Fruit fly (Drosophila melanogaster) whole organism, adult: ENCODE measurements around the gene CG7366.
A peak's percentile ranks its signal among the peaks of the same experiment; 100 is the strongest.

Experiments used
- CG11617 ChIP-seq: fragments of 200-800 bp; sonication (Bioruptor generic); optimal IDR thresholded peaks from 2 replicates; lab custom pipeline; 2017; ENCODE audit warnings: mild to moderate bottlenecking, missing biosample characterization, missing genetic modification reagents, missing genetic modification characterization
- CG12768 ChIP-seq: fragments of 200-800 bp; sonication (Bioruptor generic); optimal IDR thresholded peaks from 2 replicates; lab custom pipeline; 2017; ENCODE audit warnings: missing biosample characterization, missing genetic modification characterization, mild to moderate bottlenecking, moderate library complexity, missing genetic modification reagents
- CG14711 ChIP-seq: fragments of 200-800 bp; sonication (Bioruptor generic); optimal IDR thresholded peaks from 2 replicates; lab custom pipeline; 2018; ENCODE audit warnings: missing biosample characterization, mild to moderate bottlenecking, missing genetic modification characterization, moderate library complexity
- CG1620 ChIP-seq: fragments of 200-800 bp; sonication (Bioruptor generic); optimal IDR thresholded peaks from 2 replicates; lab custom pipeline; 2016; ENCODE audit warnings: missing biosample characterization, missing genetic modification characterization
- CG33017 ChIP-seq: fragments of 200-800 bp; sonication (Bioruptor generic); optimal IDR thresholded peaks from 2 replicates; lab custom pipeline; 2018; ENCODE audit warnings: missing biosample characterization, mild to moderate bottlenecking, missing genetic modification characterization, moderate library complexity
- CG5204 ChIP-seq: fragments of 200-800 bp; sonication (Bioruptor generic); optimal IDR thresholded peaks from 2 replicates; lab custom pipeline; 2016; ENCODE audit warnings: missing biosample characterization, missing genetic modification characterization
- CG7045 ChIP-seq: fragments of 200-800 bp; sonication (Bioruptor generic); optimal IDR thresholded peaks from 2 replicates; lab custom pipeline; 2017; ENCODE audit warnings: missing biosample characterization, mild to moderate bottlenecking, missing genetic modification characterization
- CG7101 ChIP-seq: fragments of 200-800 bp; sonication (Bioruptor generic); optimal IDR thresholded peaks from 2 replicates; lab custom pipeline; 2018; ENCODE audit warnings: missing biosample characterization, mild to moderate bottlenecking, missing genetic modification characterization, moderate library complexity
- Clk ChIP-seq: fragments of 200-800 bp; sonication (Bioruptor generic); optimal IDR thresholded peaks from 2 replicates; lab custom pipeline; 2017; ENCODE audit warnings: missing biosample characterization, missing genetic modification characterization
- Crg-1 ChIP-seq: fragments of 200-800 bp; sonication (Bioruptor generic); optimal IDR thresholded peaks from 2 replicates; lab custom pipeline; 2016; ENCODE audit warnings: missing biosample characterization, missing genetic modification characterization
- Hr96 ChIP-seq: fragments of 200-800 bp; sonication (Bioruptor generic); optimal IDR thresholded peaks from 2 replicates; lab custom pipeline; 2016; ENCODE audit warnings: missing biosample characterization, missing genetic modification characterization
- Mnt ChIP-seq: fragments of 200-800 bp; sonication (Bioruptor generic); optimal IDR thresholded peaks from 2 replicates; lab custom pipeline; 2016; ENCODE audit warnings: missing biosample characterization, mild to moderate bottlenecking, missing genetic modification characterization
- bab1 ChIP-seq: fragments of 200-800 bp; sonication (Bioruptor generic); optimal IDR thresholded peaks from 3 replicates; lab custom pipeline; 2019; ENCODE audit warnings: missing biosample characterization, mild to moderate bottlenecking, missing genetic modification characterization, moderate library complexity
- cic ChIP-seq: fragments of 200-800 bp; sonication (Bioruptor generic); optimal IDR thresholded peaks from 2 replicates; lab custom pipeline; 2017; ENCODE audit warnings: missing biosample characterization, mild to moderate bottlenecking, missing genetic modification characterization, moderate library complexity
- cnc ChIP-seq, 2 experiments: fragments of >200 bp; optimal IDR thresholded peaks; 2 replicates each; lab custom pipeline; 2017
- kay ChIP-seq: fragments of 200-800 bp; sonication (Bioruptor generic); peaks from one replicate; lab custom pipeline; 2016; ENCODE audit warnings: missing biosample characterization, missing genetic modification characterization, borderline replicate concordance
- ovo ChIP-seq: fragments of 200-800 bp; sonication (Bioruptor generic); optimal IDR thresholded peaks from 2 replicates; lab custom pipeline; 2016; ENCODE audit warnings: missing biosample characterization, missing genetic modification characterization
- pad ChIP-seq: fragments of 200-800 bp; sonication (Bioruptor generic); optimal IDR thresholded peaks from 3 replicates; lab custom pipeline; 2017; ENCODE audit warnings: missing biosample characterization, missing genetic modification characterization, mild to moderate bottlenecking, moderate library complexity, missing genetic modification reagents
- tj ChIP-seq: fragments of 200-800 bp; sonication (Bioruptor generic); optimal IDR thresholded peaks from 3 replicates; lab custom pipeline; 2017; ENCODE audit warnings: missing biosample characterization, mild to moderate bottlenecking, missing genetic modification characterization, moderate library complexity
- toe ChIP-seq: fragments of 200-800 bp; sonication (Bioruptor generic); optimal IDR thresholded peaks from 2 replicates; lab custom pipeline; 2016; ENCODE audit warnings: missing biosample characterization, missing genetic modification characterization

Gene CG7366

DNA sequence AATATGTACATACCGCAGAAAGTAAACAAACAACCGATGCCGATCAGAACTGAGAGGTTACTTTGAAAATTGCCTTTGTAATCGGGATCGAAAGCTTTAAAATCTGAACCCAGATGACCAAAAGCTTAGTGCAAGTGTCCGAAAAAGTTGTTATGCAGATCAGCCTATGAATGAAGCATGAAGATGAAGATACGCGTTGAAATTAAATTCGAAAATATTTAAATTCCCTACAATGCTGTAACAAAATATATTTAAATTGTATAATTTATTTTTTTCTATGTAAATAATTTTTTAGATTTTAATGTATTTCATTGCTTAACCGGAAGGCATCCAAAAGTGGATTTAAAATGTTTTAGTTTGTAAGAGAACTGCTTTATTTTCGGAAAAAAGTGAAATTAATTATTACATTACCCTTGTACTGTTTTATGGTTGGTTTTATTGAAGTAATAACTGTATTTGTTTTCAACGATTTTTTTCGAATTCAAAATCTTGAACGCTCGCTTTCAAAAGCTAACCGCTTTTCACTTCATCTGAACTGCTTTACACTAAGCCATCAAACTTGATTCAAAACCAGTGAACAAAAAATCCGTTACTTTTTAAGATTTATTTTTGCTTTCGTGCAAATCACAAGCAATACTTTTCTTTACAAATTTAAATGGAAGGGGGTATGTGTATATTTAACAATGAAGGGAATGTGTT is 42.3 kb downstream of the CG7366 start, which contains the start of gene CG43886:
Gene CG43886 (minus strand): TSS at position 51 of the 699 bp plus-strand sequence.
- TF ChIP-seq tj (GFP tag; lab: Kevin White, UChicago) (peak; percentile 39), cnc (optimal IDR thresholded peaks at IDR 0.05; lab: Kevin White, UChicago) (no peak)

DNA sequence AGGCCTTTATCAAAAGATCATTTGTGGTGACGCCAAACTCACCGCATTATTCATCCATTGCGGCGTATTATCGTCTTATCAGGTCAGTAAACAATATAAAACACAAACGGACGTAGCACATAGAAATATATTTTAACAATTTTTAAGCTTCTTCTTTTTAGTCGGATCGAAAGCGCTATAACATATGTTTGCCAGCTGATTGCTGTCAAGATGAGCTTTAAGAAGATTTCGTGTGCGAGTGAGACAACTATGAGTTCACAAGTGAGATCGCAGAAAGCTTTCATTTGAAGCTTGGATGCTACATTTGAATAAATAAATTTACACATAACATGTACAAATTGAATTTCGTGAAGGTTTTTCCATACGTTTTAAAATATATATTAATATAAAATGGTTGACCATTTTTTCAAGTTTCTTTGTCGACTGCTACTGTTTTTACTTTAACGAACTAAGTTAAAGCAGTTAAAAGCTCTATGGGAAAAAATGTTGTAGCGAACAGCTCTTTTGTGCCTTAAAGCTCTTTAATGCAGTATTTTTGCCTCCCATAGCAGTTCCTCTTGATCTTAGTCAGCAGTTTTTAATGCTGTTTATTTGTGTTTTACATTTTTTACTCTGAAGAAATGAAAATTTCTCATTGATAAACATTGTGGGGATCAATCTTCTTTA is 43.4 kb downstream of the CG7366 start, which contains the start of gene CG42445:
Gene CG42445 (minus strand): TSS at position 186 of the 666 bp plus-strand sequence.
- TF ChIP-seq Clk (no peak), kay (GFP tag; lab: Kevin White, UChicago) (peak; percentile 76), cnc (optimal IDR thresholded peaks at IDR 0.05; lab: Kevin White, UChicago) (no peak), toe (GFP tag; lab: Kevin White, UChicago) (no peak), tj (GFP tag; lab: Kevin White, UChicago) (peak; percentile 99), Crg-1 (GFP tag; lab: Kevin White, UChicago) (no peak), Hr96 (GFP tag; lab: Kevin White, UChicago) (no peak), CG7101 (tag; lab: Kevin White, UChicago) (no peak), CG11617 (GFP tag; lab: Kevin White, UChicago) (no peak), pad (no peak), bab1 (GFP tag; lab: Kevin White, UChicago) (peak; percentile 49), CG14711 (no peak), CG33017 (no peak), CG5204 (GFP tag; lab: Kevin White, UChicago) (no peak), Mnt (no peak)

DNA sequence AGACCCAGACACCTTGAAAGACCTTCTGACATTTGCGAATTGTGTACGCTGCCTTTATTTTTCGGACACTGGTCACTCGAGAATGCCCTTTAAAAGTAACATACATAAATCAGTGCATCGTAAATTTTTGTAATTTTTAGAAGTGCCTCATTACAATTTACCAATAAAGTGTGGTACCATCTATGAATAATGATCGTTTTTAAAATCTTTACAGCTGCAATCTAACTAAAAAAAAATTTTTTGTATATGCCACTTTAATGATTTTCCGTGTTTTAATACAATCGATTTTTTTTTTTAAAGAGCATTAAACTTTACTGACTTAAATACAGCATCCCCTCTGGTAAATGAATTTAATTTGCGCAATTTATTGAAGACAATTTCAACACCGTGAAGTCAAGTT is 45.1 kb downstream of the CG7366 start:
- TF ChIP-seq bab1 (GFP tag; lab: Kevin White, UChicago) (no peak), CG1620 (GFP tag; lab: Kevin White, UChicago) (no peak), cic (GFP tag; lab: Kevin White, UChicago) (no peak), ovo (GFP tag; lab: Kevin White, UChicago) (no peak), CG12768 (GFP tag; lab: Kevin White, UChicago) (no peak), CG11617 (GFP tag; lab: Kevin White, UChicago) (no peak), CG5204 (GFP tag; lab: Kevin White, UChicago) (no peak), Hr96 (GFP tag; lab: Kevin White, UChicago) (no peak), Crg-1 (GFP tag; lab: Kevin White, UChicago) (no peak), CG14711 (no peak), CG7101 (tag; lab: Kevin White, UChicago) (no peak), cnc (optimal IDR thresholded peaks at IDR 0.05; lab: Kevin White, UChicago) (no peak), tj (GFP tag; lab: Kevin White, UChicago) (no peak), CG33017 (no peak), CG7045 (GFP tag; lab: Kevin White, UChicago) (no peak), pad (no peak), toe (GFP tag; lab: Kevin White, UChicago) (no peak), Mnt (no peak), Clk (no peak)

DNA sequence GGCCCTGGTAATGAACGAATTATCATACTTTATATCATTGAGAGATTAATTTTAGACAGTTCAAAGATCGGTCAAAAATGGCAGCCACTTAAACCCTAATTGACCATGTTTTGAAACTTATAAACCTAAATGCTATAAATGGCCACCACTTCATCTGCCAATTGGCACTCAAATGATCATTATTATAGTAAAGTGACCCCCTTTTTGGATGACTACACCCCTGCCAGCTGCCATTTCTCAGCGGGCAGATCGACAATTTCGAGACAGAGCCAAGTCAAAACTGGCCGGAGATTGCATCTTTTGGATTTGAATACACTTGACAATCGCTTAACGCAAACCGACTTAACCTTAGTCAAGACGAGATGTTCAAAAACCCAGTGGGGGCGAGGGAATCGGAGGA is 46.0 kb downstream of the CG7366 start:
- TF ChIP-seq Hr96 (GFP tag; lab: Kevin White, UChicago) = no peak
- no peak for TF ChIP-seq tj (GFP tag; lab: Kevin White, UChicago)
- TF ChIP-seq Crg-1 (GFP tag; lab: Kevin White, UChicago) = no peak
- no peak for TF ChIP-seq cic (GFP tag; lab: Kevin White, UChicago)
- no peak for TF ChIP-seq CG11617 (GFP tag; lab: Kevin White, UChicago)
- no peak for TF ChIP-seq CG1620 (GFP tag; lab: Kevin White, UChicago)

DNA sequence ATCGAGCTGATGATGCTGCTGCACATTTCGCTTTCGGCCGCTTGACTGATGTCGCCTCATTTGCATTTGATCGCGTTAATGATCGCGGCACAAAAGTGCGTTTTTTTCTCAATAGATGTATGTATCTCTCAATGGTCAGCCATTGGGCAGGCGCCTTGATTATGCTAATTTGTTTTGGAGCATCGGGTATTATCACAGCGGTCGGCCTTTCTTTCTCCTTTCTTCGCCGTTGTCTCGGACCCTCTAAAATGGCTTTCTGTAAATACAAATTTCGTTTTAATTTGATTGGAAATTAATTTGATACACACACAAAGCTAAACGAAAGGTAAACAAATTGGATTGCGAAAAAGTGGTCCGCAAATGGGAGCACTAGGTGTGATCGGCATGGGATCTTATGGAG is 46.9 kb downstream of the CG7366 start:
- TF ChIP-seq CG33017 (no peak), Clk (no peak), CG14711 (no peak), Hr96 (GFP tag; lab: Kevin White, UChicago) (no peak), CG7101 (tag; lab: Kevin White, UChicago) (no peak), cnc (optimal IDR thresholded peaks at IDR 0.05; lab: Kevin White, UChicago) (no peak), CG1620 (GFP tag; lab: Kevin White, UChicago) (no peak), CG5204 (GFP tag; lab: Kevin White, UChicago) (no peak), toe (GFP tag; lab: Kevin White, UChicago) (no peak), cic (GFP tag; lab: Kevin White, UChicago) (no peak), CG7045 (GFP tag; lab: Kevin White, UChicago) (no peak), pad (no peak), tj (GFP tag; lab: Kevin White, UChicago) (no peak), kay (GFP tag; lab: Kevin White, UChicago) (no peak), bab1 (GFP tag; lab: Kevin White, UChicago) (no peak)

DNA sequence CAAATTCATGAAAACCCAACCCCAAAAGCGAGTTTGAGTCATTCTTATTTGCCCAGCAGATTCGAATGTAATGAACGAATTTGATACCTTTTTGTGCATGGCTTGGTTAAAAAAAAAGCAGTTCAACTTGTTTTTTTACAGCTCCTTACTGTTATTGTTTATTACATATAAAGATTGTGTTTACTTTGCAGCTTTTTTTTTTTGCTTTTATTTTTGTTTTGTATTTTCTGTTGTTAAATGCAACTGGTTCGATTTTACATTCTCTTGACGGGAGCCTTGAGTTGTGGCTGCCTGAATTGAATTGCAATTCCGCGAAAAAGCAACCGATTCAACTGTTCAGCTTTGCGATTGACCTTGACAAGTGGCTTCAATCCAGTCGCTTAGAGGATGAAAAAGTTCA is 47.7 kb downstream of the CG7366 start:
- peak; percentile 76 for TF ChIP-seq tj (GFP tag; lab: Kevin White, UChicago)
- no peak for TF ChIP-seq CG11617 (GFP tag; lab: Kevin White, UChicago)
